Worm (Caenorhabditis elegans): ENCODE measurements around the gene srh-167.

DNA sequence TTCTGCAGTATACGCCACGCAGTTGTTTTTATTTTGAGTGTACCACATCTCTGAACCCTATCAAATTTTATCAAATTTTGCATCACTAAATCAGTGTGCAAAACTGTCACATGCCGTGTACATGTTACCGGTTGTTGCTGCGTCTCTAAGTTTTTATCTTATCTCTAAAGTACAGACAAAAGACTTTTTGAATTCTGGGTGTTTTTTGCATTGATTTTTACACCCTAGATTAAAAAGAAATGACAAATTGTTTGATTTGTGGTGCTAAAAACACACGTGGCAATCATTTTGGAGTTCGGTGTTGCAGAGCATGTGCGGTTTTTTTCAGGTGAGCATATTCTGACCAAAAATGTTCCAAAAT, 8.7 kb downstream of the srh-167 start, which contains the start of gene nhr-193:
- TF ChIP-seq T22C8.4 (GFP tag; IDR thresholded peaks at IDR 0.05): no peak
- no peak for TF ChIP-seq ztf-23 (GFP tag; IDR thresholded peaks at IDR 0.05)
- TF ChIP-seq cog-1 (tag; optimal IDR thresholded peaks at IDR 0.05): no peak
- no peak for TF ChIP-seq ztf-29 (GFP tag; IDR thresholded peaks at IDR 0.05)
